Worm (Caenorhabditis elegans) whole organism, L2 larva: Measurements from ENCODE around the gene C10A4.9.

Source experiments
- blmp-1 ChIP-seq: sonication (generic microtip); optimal IDR thresholded peaks from 2 replicates; lab custom pipeline; 2017; ENCODE audit warnings: missing genetic modification characterization, mild to moderate bottlenecking, missing compliant biosample characterization, antibody characterized with exemption, moderate library complexity; ENCODE audit not compliant: insufficient read depth
- egl-27 ChIP-seq: sonication (generic microtip); optimal IDR thresholded peaks from 3 replicates; lab custom pipeline; 2017; ENCODE audit warnings: missing biosample characterization, missing genetic modification reagents, missing genetic modification characterization
- lin-13 ChIP-seq: fragments of 150-350 bp; optimal IDR thresholded peaks from 2 replicates; lab custom pipeline; 2014; ENCODE audit warnings: missing biosample characterization, missing genetic modification reagents, missing genetic modification characterization
- lin-39 ChIP-seq: fragments of 150-350 bp; optimal IDR thresholded peaks from 2 replicates; lab custom pipeline; 2014; ENCODE audit warnings: missing biosample characterization, missing genetic modification reagents, missing genetic modification characterization
- lsy-2 ChIP-seq, 2 experiments: fragments of 150-350 bp in 1 of 2; sonication (generic microtip) in 1 of 2; optimal IDR thresholded peaks; 2 replicates each; lab custom pipeline; 2014 to 2017; ENCODE audit warnings: missing biosample characterization in 2 of 2, missing genetic modification characterization in 2 of 2
- mdl-1 ChIP-seq, 2 experiments: fragments of 150-350 bp in 1 of 2; sonication (generic microtip) in 1 of 2; optimal IDR thresholded peaks; 2 replicates each; lab custom pipeline; 2017; ENCODE audit warnings: missing biosample characterization in 2 of 2, missing genetic modification characterization in 2 of 2
- nhr-237 ChIP-seq: fragments of 150-350 bp; optimal IDR thresholded peaks from 2 replicates; lab custom pipeline; 2014; ENCODE audit warnings: missing biosample characterization, missing genetic modification characterization
- sma-9 ChIP-seq, 2 experiments: fragments of 150-350 bp in 1 of 2; sonication (generic microtip) in 1 of 2; optimal IDR thresholded peaks; 2 replicates each; lab custom pipeline; 2014 to 2016; ENCODE audit warnings: missing genetic modification characterization in 2 of 2, mild to moderate bottlenecking in 1 of 2, missing biosample characterization in 1 of 2, missing compliant biosample characterization in 1 of 2, missing genetic modification reagents in 1 of 2, moderate library complexity in 1 of 2
- snpc-4 ChIP-seq: fragments of 150-350 bp; optimal IDR thresholded peaks from 2 replicates; lab custom pipeline; 2014; ENCODE audit warnings: missing biosample characterization, missing genetic modification characterization
- unc-62 ChIP-seq: fragments of 150-350 bp; optimal IDR thresholded peaks from 2 replicates; lab custom pipeline; 2014; ENCODE audit warnings: missing biosample characterization, missing genetic modification reagents, missing genetic modification characterization

DNA sequence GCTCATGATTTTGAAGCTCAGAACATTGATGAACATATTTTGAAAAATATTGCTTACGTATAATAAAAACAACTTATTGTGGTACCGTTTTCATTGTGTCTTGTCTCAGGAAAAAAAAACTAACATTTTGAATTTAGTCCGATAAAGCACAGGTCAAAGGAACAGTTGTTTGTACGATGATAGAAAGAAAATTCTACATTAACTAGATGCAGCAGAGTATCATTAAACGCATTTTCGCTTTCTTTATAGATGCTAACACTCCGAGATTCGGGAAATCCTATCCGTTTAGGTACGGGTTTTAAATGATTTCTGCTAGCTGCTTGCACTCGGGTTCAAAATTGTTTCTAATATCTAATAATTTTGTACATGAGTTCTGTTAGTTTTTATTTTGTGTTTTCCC, 11.6 kb upstream of the C10A4.9 start:
- no peak for TF ChIP-seq unc-62 (GFP tag; lab: Kevin White, UChicago)
- no peak for TF ChIP-seq lin-39 (tag; lab: Kevin White, UChicago)
- no peak for TF ChIP-seq blmp-1 (tag; lab: Kevin White, UChicago)
- TF ChIP-seq sma-9 (GFP tag; optimal IDR thresholded peaks at IDR 0.05; lab: Kevin White, UChicago), result no peak
- TF ChIP-seq sma-9 (tag; optimal IDR thresholded peaks at IDR 0.05; lab: Kevin White, UChicago), result no peak
- no peak for TF ChIP-seq nhr-237
- no peak for TF ChIP-seq egl-27 (tag; lab: Kevin White, UChicago)
- TF ChIP-seq lsy-2 (tag; optimal IDR thresholded peaks at IDR 0.05; lab: Kevin White, UChicago), result no peak
- TF ChIP-seq snpc-4, result no peak
- TF ChIP-seq lin-13, result no peak
- TF ChIP-seq mdl-1 (tag; optimal IDR thresholded peaks at IDR 0.05; lab: Kevin White, UChicago), result no peak
